Fruit fly (Drosophila melanogaster) whole organism, wandering third instar larva: ENCODE data around the gene RpS21.

Source experiments
- CG32264 ChIP-seq: fragments of 200-800 bp; sonication (Bioruptor generic); optimal IDR thresholded peaks from 2 replicates; lab custom pipeline; 2016; ENCODE audit warnings: missing biosample characterization, missing genetic modification characterization
- Dfd ChIP-seq: fragments of >200 bp; optimal IDR thresholded peaks from 2 replicates; lab custom pipeline; 2017; ENCODE audit warnings: missing biosample characterization, missing genetic modification characterization
- Myc ChIP-seq: fragments of >200 bp; optimal IDR thresholded peaks from 2 replicates; lab custom pipeline; 2017
- Vsx2 ChIP-seq: fragments of 200-300, 225-300 bp; sonication (Bioruptor generic); optimal IDR thresholded peaks from 2 replicates; lab custom pipeline; 2018; ENCODE audit warnings: missing biosample characterization, missing genetic modification characterization; ENCODE audit not compliant: partially characterized antibody
- br ChIP-seq: fragments of 200-800 bp; sonication (Bioruptor generic); optimal IDR thresholded peaks from 2 replicates; lab custom pipeline; 2016; ENCODE audit warnings: missing biosample characterization, missing genetic modification characterization
- jim ChIP-seq: fragments of 175-275, 200-325 bp; sonication (Bioruptor generic); optimal IDR thresholded peaks from 2 replicates; lab custom pipeline; 2016; ENCODE audit warnings: missing biosample characterization, mild to moderate bottlenecking, missing genetic modification characterization
- lola ChIP-seq: fragments of >200 bp; optimal IDR thresholded peaks from 2 replicates; lab custom pipeline; 2017; ENCODE audit warnings: missing biosample characterization, missing genetic modification characterization
- pan ChIP-seq: fragments of >200 bp; optimal IDR thresholded peaks from 2 replicates; lab custom pipeline; 2017
- sv ChIP-seq: fragments of 200-800 bp; sonication (Bioruptor generic); optimal IDR thresholded peaks from 3 replicates; lab custom pipeline; 2016; ENCODE audit warnings: missing biosample characterization, missing genetic modification characterization

DNA sequence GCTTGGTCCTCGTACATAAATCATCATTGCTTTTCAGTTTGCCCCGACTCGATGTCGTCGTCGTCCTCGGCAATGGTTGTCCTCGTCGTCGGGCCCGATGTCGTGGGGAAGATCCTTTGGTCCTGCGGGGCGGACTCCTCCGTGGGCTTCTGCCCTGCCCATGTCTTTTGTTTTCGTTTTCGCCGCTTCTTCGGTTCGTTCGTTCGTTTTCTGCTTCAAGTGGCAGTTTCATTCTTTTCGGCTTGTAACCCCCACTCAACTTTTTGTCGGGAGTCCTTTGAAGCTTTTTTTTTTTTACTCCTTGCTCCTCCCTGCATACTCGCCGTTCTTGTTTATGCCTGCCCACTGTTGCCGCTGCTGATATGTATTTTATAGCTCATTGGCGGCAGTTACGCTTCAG, 47.8 kb downstream of the RpS21 start:
- TF ChIP-seq lola (GFP tag; lab: Kevin White, UChicago): no peak
- TF ChIP-seq br (GFP tag; lab: Kevin White, UChicago): no peak
- TF ChIP-seq jim (GFP tag; lab: Kevin White, UChicago): no peak
- TF ChIP-seq CG32264 (GFP tag; lab: Kevin White, UChicago): no peak
- no peak for TF ChIP-seq sv
- TF ChIP-seq Dfd (GFP tag; lab: Kevin White, UChicago): no peak
- no peak for TF ChIP-seq Myc (lab: Kevin White, UChicago)
- no peak for TF ChIP-seq Vsx2 (GFP tag; lab: Kevin White, UChicago)
- no peak for TF ChIP-seq pan (lab: Kevin White, UChicago)
